Worm (Caenorhabditis elegans) whole organism, midembryonic: ENCODE data around the gene comt-4.
A peak's percentile ranks its signal among the peaks of the same experiment; 100 is the strongest.
"Not testable (repeated sequence)": the region's sequence is repeated elsewhere in the genome, so short reads cannot be mapped to it uniquely, and the experiment has no call there.

Experiments used
- T22C8.4 ChIP-seq: fragments of 200-800 bp; sonication (Bioruptor generic); IDR thresholded peaks from 2 replicates; pipeline ENCODE4 v1.3.6; 2022; ENCODE audit warnings: missing genetic modification characterization, missing compliant biosample characterization
- cog-1 ChIP-seq: sonication (generic microtip); optimal IDR thresholded peaks from 2 replicates; lab custom pipeline; 2016; ENCODE audit warnings: missing genetic modification characterization, missing compliant biosample characterization
- flt-1 ChIP-seq: fragments of 200-800 bp; sonication (Bioruptor generic); IDR thresholded peaks from 2 replicates; pipeline ENCODE4 v1.3.6; 2022; ENCODE audit warnings: missing genetic modification characterization, missing compliant biosample characterization
- klf-2 ChIP-seq: fragments of 200-800 bp; sonication (Bioruptor generic); conservative IDR thresholded peaks from 2 replicates; pipeline ENCODE4 v1.3.6; 2022; ENCODE audit warnings: missing genetic modification reagents, missing genetic modification characterization, missing compliant biosample characterization
- med-1 ChIP-seq: sonication (generic microtip); optimal IDR thresholded peaks from 2 replicates; lab custom pipeline; 2017; ENCODE audit warnings: missing genetic modification characterization, mild to moderate bottlenecking, missing compliant biosample characterization, antibody characterized with exemption, missing genetic modification reagents; ENCODE audit not compliant: insufficient read depth
- ref-1 ChIP-seq: fragments of 200-800 bp; sonication (Bioruptor generic); conservative IDR thresholded peaks from 2 replicates; pipeline ENCODE4 v1.3.6; 2022; ENCODE audit warnings: missing genetic modification reagents, missing genetic modification characterization, missing compliant biosample characterization
- tab-1 ChIP-seq: fragments of 200-800 bp; sonication (Bioruptor generic); IDR thresholded peaks from 2 replicates; pipeline ENCODE4 v1.3.6; 2022; ENCODE audit warnings: missing genetic modification characterization, missing compliant biosample characterization
- ztf-23 ChIP-seq: fragments of 200-800 bp; sonication (Bioruptor generic); IDR thresholded peaks from 2 replicates; pipeline ENCODE4 v1.3.6; 2022; ENCODE audit warnings: missing genetic modification reagents, missing genetic modification characterization, missing compliant biosample characterization
- ztf-29 ChIP-seq: fragments of 200-800 bp; sonication (Bioruptor generic); IDR thresholded peaks from 2 replicates; pipeline ENCODE4 v1.3.6; 2022; ENCODE audit warnings: missing genetic modification reagents, missing genetic modification characterization, missing compliant biosample characterization

Gene comt-4

ce11 chrV:2050136-2050535 lies at the start of gene comt-4:
comt-4 (minus strand) TSS chrV:2050185.
- no peak for TF ChIP-seq med-1 (GFP tag; lab: Kevin White, UChicago)
- no peak for TF ChIP-seq cog-1 (tag; lab: Kevin White, UChicago)
- no peak for TF ChIP-seq ztf-23 (GFP tag; lab: Robert Waterston, UW)
- no peak for TF ChIP-seq T22C8.4 (GFP tag; lab: Robert Waterston, UW)
- no peak for TF ChIP-seq tab-1 (GFP tag; lab: Robert Waterston, UW)
- no peak for TF ChIP-seq ztf-29
- no peak for TF ChIP-seq klf-2
- no peak for TF ChIP-seq ref-1 (GFP tag; lab: Robert Waterston, UW)
- TF ChIP-seq flt-1 (GFP tag; lab: Robert Waterston, UW), result no peak

DNA sequence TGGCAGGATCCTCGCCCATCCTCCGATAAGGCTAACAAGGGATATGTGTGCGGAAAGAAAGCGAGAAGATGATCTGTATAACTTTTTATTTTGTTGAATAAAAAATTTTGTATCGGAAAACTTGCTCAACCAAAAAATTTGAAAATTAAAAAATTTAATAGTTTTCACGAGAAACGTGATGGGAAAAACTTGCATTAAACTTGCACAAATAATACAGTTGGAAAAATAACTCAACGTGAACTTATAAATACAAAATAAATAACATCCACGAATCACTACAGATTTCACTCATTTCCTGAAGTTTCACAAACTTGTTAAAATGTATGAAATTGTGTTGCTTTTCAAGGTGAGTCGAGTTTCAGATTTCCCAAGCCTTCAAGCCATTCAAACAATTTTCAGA lies 49.1 kb upstream of the comt-4 start, which contains the start of gene F36F12.7:
Gene F36F12.7 (plus strand): TSS at position 301 of the 400 bp plus-strand sequence.
- TF ChIP-seq ref-1 (GFP tag; lab: Robert Waterston, UW), result no peak

ce11 chrV:2097653-2098052 lies 47.7 kb upstream of the comt-4 start, which contains the start of gene clec-208:
clec-208 (plus strand) TSS chrV:2097953.
- TF ChIP-seq T22C8.4 (GFP tag; lab: Robert Waterston, UW), result no peak
- no peak for TF ChIP-seq tab-1 (GFP tag; lab: Robert Waterston, UW)
- TF ChIP-seq ztf-29, result no peak
- no peak for TF ChIP-seq ztf-23 (GFP tag; lab: Robert Waterston, UW)
- TF ChIP-seq klf-2, result no peak
- no peak for TF ChIP-seq ref-1 (GFP tag; lab: Robert Waterston, UW)
- no peak for TF ChIP-seq cog-1 (tag; lab: Kevin White, UChicago)
- no peak for TF ChIP-seq med-1 (GFP tag; lab: Kevin White, UChicago)
- no peak for TF ChIP-seq flt-1 (GFP tag; lab: Robert Waterston, UW)

DNA sequence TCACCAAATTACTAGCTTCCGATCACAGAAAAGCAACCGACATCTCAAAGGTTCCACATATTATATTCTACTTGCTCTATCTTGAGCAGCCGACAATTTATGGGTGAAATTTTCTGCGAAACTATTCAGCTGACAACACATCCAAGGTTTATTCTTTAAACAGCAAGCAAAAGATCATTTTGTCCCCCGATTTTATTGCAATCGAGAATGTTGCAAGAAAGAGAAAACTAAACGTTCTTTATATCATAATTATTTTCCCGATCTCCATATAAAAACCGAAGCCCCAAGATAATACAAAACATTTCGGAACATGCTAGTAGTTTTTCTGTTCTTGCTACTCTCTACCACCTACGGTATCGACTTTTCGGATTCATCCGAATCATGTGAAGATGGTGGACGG lies 45.8 kb upstream of the comt-4 start, which contains the start of gene clec-207:
Gene clec-207 (plus strand): TSS at position 301 of the 400 bp plus-strand sequence.
- TF ChIP-seq tab-1 (GFP tag; lab: Robert Waterston, UW), result no peak
- TF ChIP-seq flt-1 (GFP tag; lab: Robert Waterston, UW), result no peak
- no peak for TF ChIP-seq ztf-29
- no peak for TF ChIP-seq T22C8.4 (GFP tag; lab: Robert Waterston, UW)
- no peak for TF ChIP-seq med-1 (GFP tag; lab: Kevin White, UChicago)
- TF ChIP-seq klf-2, result no peak
- no peak for TF ChIP-seq ztf-23 (GFP tag; lab: Robert Waterston, UW)
- no peak for TF ChIP-seq ref-1 (GFP tag; lab: Robert Waterston, UW)
- TF ChIP-seq cog-1 (tag; lab: Kevin White, UChicago), result no peak

DNA sequence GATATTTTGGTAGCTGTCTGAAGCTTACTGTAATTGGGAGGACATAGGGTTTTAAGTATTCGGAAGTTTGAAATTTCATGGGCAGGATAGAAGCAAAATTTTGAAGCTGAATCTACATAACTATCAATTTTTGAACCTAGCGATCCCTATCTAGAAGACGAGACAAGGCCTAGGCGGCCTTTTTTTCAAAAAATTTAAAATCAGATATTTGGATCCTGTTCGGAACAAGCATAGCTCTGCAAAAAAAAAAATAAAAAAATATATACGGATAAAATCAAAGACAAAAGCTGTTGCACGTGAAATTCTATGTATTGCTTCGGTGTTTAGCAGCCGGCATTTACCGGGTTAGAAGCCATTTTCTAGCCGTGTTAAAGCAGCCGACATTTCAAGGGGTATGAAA lies 45.2 kb upstream of the comt-4 start, which contains the start of gene F36F12.2:
Gene F36F12.2 (minus strand): TSS at position 101 of the 400 bp plus-strand sequence.
- TF ChIP-seq T22C8.4 (GFP tag; lab: Robert Waterston, UW) (no peak), klf-2 (no peak), tab-1 (GFP tag; lab: Robert Waterston, UW) (no peak), cog-1 (tag; lab: Kevin White, UChicago) (no peak), flt-1 (GFP tag; lab: Robert Waterston, UW) (no peak), med-1 (GFP tag; lab: Kevin White, UChicago) (no peak), ref-1 (GFP tag; lab: Robert Waterston, UW) (no peak), ztf-23 (GFP tag; lab: Robert Waterston, UW) (no peak), ztf-29 (no peak)

- not testable (repeated sequence) for TF ChIP-seq flt-1, ref-1, T22C8.4 (GFP tag; lab: Robert Waterston, UW)
These were observed 40.3 kb upstream of the comt-4 start, which contains the start of gene ztf-28 for ce11 chrV:2090321-2090720. ztf-28 (plus strand) TSS chrV:2090669.

DNA sequence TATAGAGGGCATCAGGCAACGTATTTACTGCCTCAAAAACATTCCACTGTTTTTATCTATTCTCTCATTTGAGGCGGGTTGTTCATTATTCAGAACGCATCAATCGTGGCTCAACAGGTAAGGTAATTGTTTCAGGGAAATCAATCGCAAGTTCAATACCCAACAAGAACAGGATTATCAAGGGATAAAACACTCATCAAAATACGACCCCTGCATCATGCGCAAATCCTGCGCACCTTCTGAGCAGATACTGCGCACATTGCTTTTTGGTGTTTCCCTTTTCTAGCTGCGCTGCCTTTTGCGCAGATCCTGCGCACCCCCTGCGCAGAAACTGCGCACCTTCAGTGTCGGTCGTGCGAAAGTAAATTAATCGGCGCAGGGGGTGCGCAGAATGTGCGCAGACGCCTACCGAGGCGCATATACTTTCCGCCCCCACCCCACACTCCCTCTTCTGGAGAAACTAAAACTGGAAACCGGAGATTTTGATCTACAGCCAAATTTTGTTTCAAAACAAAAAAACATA lies 35.8 kb upstream of the comt-4 start, which contains the start of gene F36F12.3:
Gene F36F12.3 (plus strand): TSS at position 51 of the 523 bp plus-strand sequence.
- not testable (repeated sequence) for TF ChIP-seq flt-1 (GFP tag; lab: Robert Waterston, UW); klf-2; ztf-29

DNA sequence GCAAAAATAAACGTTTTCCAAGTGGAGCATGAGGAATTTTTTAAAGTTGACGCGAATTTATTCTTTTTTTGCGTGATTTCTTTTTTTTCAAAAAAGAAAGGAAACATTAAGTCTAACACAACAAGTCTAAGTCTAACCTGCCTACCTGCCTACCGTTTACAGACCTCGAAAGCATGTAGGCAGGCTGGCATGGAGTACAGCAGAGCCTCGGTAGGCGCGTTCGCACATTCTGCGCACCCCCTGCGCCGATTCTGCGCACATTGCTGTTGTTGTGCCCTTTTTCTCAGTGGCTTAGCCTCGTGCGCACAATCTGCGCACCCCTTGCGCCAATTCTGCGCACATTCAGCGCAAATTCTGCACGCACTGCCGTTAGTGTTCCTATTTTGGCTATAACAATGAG lies 33.9 kb upstream of the comt-4 start:
- TF ChIP-seq ref-1 (GFP tag; lab: Robert Waterston, UW) (no peak), ztf-23 (GFP tag; lab: Robert Waterston, UW) (no peak), tab-1 (GFP tag; lab: Robert Waterston, UW) (no peak), klf-2 (0 out of 2 replicates have a peak, but pooled peaks have one; percentile 10), cog-1 (tag; lab: Kevin White, UChicago) (no peak), ztf-29 (no peak)

- TF ChIP-seq tab-1 (GFP tag; lab: Robert Waterston, UW) (no peak), ztf-23 (GFP tag; lab: Robert Waterston, UW) (no peak), ref-1 (GFP tag; lab: Robert Waterston, UW) (no peak), med-1 (GFP tag; lab: Kevin White, UChicago) (no peak), klf-2 (no peak), T22C8.4 (GFP tag; lab: Robert Waterston, UW) (no peak), cog-1 (tag; lab: Kevin White, UChicago) (no peak), ztf-29 (no peak), flt-1 (GFP tag; lab: Robert Waterston, UW) (no peak)
These were observed 31.9 kb upstream of the comt-4 start for ce11 chrV:2081894-2082293.

ce11 chrV:2081269-2081668 lies 31.3 kb upstream of the comt-4 start:
- no peak for TF ChIP-seq flt-1 (GFP tag; lab: Robert Waterston, UW)
- TF ChIP-seq T22C8.4 (GFP tag; lab: Robert Waterston, UW), result no peak
- TF ChIP-seq ztf-29, result no peak
- no peak for TF ChIP-seq ref-1 (GFP tag; lab: Robert Waterston, UW)
- TF ChIP-seq klf-2, result no peak
- TF ChIP-seq cog-1 (tag; lab: Kevin White, UChicago), result no peak
- TF ChIP-seq med-1 (GFP tag; lab: Kevin White, UChicago), result no peak
